Worm (Caenorhabditis elegans) whole organism, L1 larva: Measurements from ENCODE around the gene pink-1.

ENCODE experiments used
- C04F5.9 ChIP-seq: sonication (generic microtip); optimal IDR thresholded peaks from 2 replicates; lab custom pipeline; 2016; ENCODE audit warnings: missing genetic modification characterization, missing compliant biosample characterization
- C16A3.4 ChIP-seq: fragments of 150-350 bp; optimal IDR thresholded peaks from 2 replicates; lab custom pipeline; 2014; ENCODE audit warnings: missing biosample characterization, missing genetic modification characterization
- aha-1 ChIP-seq: fragments of 150-350 bp; optimal IDR thresholded peaks from 2 replicates; lab custom pipeline; 2014; ENCODE audit warnings: missing biosample characterization, missing genetic modification characterization
- ama-1 ChIP-seq: fragments of 150-350 bp; optimal IDR thresholded peaks from 2 replicates; lab custom pipeline; 2014
- blmp-1 ChIP-seq: fragments of 150-350 bp; optimal IDR thresholded peaks from 2 replicates; lab custom pipeline; 2014; ENCODE audit warnings: missing biosample characterization, missing genetic modification characterization
- ceh-8 ChIP-seq: fragments of 200-800 bp; sonication (Bioruptor generic); optimal IDR thresholded peaks from 2 replicates; lab custom pipeline; 2018; ENCODE audit warnings: mild to moderate bottlenecking, missing genetic modification characterization, moderate library complexity, missing compliant biosample characterization
- ceh-90 ChIP-seq: sonication (generic microtip); optimal IDR thresholded peaks from 2 replicates; lab custom pipeline; 2016; ENCODE audit warnings: missing genetic modification characterization, missing compliant biosample characterization
- dpl-1 ChIP-seq, 3 experiments: fragments of 150-350 bp in 2 of 3; sonication (generic microtip) in 1 of 3; optimal IDR thresholded peaks; 2 replicates each; lab custom pipeline; 2014 to 2017; ENCODE audit warnings: missing biosample characterization in 3 of 3, missing genetic modification characterization in 3 of 3, missing genetic modification reagents in 3 of 3
- dsc-1 ChIP-seq: sonication (generic microtip); optimal IDR thresholded peaks from 2 replicates; lab custom pipeline; 2016; ENCODE audit warnings: mild to moderate bottlenecking, missing genetic modification characterization, missing compliant biosample characterization
- efl-1 ChIP-seq, 4 experiments: fragments of 150-350 bp; optimal IDR thresholded peaks in 3 of 4; peaks in 1 of 4; 1 replicate in 1 of 4; 2 replicates in 3 of 4; lab custom pipeline; 2014; ENCODE audit warnings: missing biosample characterization in 2 of 4, missing genetic modification characterization in 2 of 4, missing genetic modification reagents in 2 of 4
- egl-27 ChIP-seq, 2 experiments: fragments of 150-350 bp in 1 of 2; sonication (generic microtip); optimal IDR thresholded peaks; 3 replicates each; lab custom pipeline; 2017 to 2018; ENCODE audit warnings: missing biosample characterization in 2 of 2, missing genetic modification characterization in 2 of 2, missing genetic modification reagents in 2 of 2
- elt-3 ChIP-seq, 6 experiments: fragments of 150-350 bp in 1 of 6; sonication (generic microtip); optimal IDR thresholded peaks; 2 replicates each; lab custom pipeline; 2017 to 2018; ENCODE audit warnings: missing biosample characterization in 6 of 6, missing genetic modification characterization in 6 of 6, inconsistent platforms in 1 of 6
- fkh-10 ChIP-seq: sonication (generic microtip); optimal IDR thresholded peaks from 2 replicates; lab custom pipeline; 2017; ENCODE audit warnings: missing biosample characterization, missing genetic modification reagents, missing genetic modification characterization
- fkh-8 ChIP-seq: sonication (generic microtip); optimal IDR thresholded peaks from 2 replicates; lab custom pipeline; 2016; ENCODE audit warnings: mild to moderate bottlenecking, missing genetic modification characterization, missing compliant biosample characterization
- grh-1 ChIP-seq: fragments of 200-800 bp; sonication (Bioruptor generic); IDR thresholded peaks from 2 replicates; pipeline ENCODE4 v1.3.6; 2022; ENCODE audit warnings: missing genetic modification reagents, missing genetic modification characterization, missing compliant biosample characterization
- hlh-17 ChIP-seq: fragments of 200-800 bp; sonication (Bioruptor generic); optimal IDR thresholded peaks from 2 replicates; lab custom pipeline; 2018; ENCODE audit warnings: missing genetic modification characterization, mild to moderate bottlenecking, missing compliant biosample characterization, moderate library complexity, borderline replicate concordance
- hpl-2 ChIP-seq: fragments of 150-350 bp; optimal IDR thresholded peaks from 2 replicates; lab custom pipeline; 2014; ENCODE audit warnings: missing biosample characterization, missing genetic modification reagents, missing genetic modification characterization
- irx-1 ChIP-seq: sonication (generic microtip); optimal IDR thresholded peaks from 2 replicates; lab custom pipeline; 2016; ENCODE audit warnings: missing genetic modification characterization, missing compliant biosample characterization
- isw-1 ChIP-seq: fragments of 200-800 bp; sonication (Bioruptor generic); IDR thresholded peaks from 2 replicates; pipeline ENCODE4 v1.3.6; 2022; ENCODE audit warnings: missing genetic modification characterization, missing compliant biosample characterization
- jun-1 ChIP-seq: fragments of 150-350 bp; optimal IDR thresholded peaks from 2 replicates; lab custom pipeline; 2014; ENCODE audit warnings: missing biosample characterization, missing genetic modification reagents, missing genetic modification characterization
- lsy-2 ChIP-seq, 2 experiments: fragments of 150-350 bp; optimal IDR thresholded peaks; 2 replicates each; lab custom pipeline; 2014; ENCODE audit warnings: missing biosample characterization in 2 of 2, missing genetic modification characterization in 2 of 2
- mef-2 ChIP-seq: fragments of 150-350 bp; optimal IDR thresholded peaks from 2 replicates; lab custom pipeline; 2014; ENCODE audit warnings: missing biosample characterization, missing genetic modification characterization
- nhr-11 ChIP-seq: fragments of 150-350 bp; optimal IDR thresholded peaks from 2 replicates; lab custom pipeline; 2014; ENCODE audit warnings: missing biosample characterization, missing genetic modification characterization
- nhr-20 ChIP-seq: sonication (generic microtip); optimal IDR thresholded peaks from 2 replicates; lab custom pipeline; 2016; ENCODE audit warnings: mild to moderate bottlenecking, missing genetic modification characterization, missing compliant biosample characterization
- nhr-28 ChIP-seq: fragments of 150-350 bp; optimal IDR thresholded peaks from 2 replicates; lab custom pipeline; 2014; ENCODE audit warnings: missing biosample characterization, missing genetic modification characterization
- nhr-71 ChIP-seq: sonication (generic microtip); optimal IDR thresholded peaks from 2 replicates; lab custom pipeline; 2016; ENCODE audit warnings: mild to moderate bottlenecking, missing genetic modification characterization, moderate library complexity, missing compliant biosample characterization
- nhr-85 ChIP-seq: sonication (generic microtip); peaks from one replicate; lab custom pipeline; 2016; ENCODE audit warnings: missing genetic modification characterization, inconsistent platforms, missing compliant biosample characterization
- pax-3 ChIP-seq: fragments of 200-800 bp; sonication (Bioruptor generic); optimal IDR thresholded peaks from 2 replicates; lab custom pipeline; 2018; ENCODE audit warnings: mild to moderate bottlenecking, missing genetic modification characterization, moderate library complexity, missing compliant biosample characterization
- rnt-1 ChIP-seq: sonication (generic microtip); optimal IDR thresholded peaks from 2 replicates; lab custom pipeline; 2016; ENCODE audit warnings: mild to moderate bottlenecking, missing genetic modification characterization, moderate library complexity, missing compliant biosample characterization
- skn-1 ChIP-seq: fragments of 150-350 bp; optimal IDR thresholded peaks from 2 replicates; lab custom pipeline; 2014; ENCODE audit warnings: missing biosample characterization, missing genetic modification characterization
- tlp-1 ChIP-seq: fragments of 150-350 bp; optimal IDR thresholded peaks from 2 replicates; lab custom pipeline; 2014; ENCODE audit warnings: missing biosample characterization, missing genetic modification characterization
- unc-98 ChIP-seq: fragments of 200-800 bp; sonication (Bioruptor generic); IDR thresholded peaks from 2 replicates; pipeline ENCODE4 v1.3.6; 2022; ENCODE audit warnings: missing genetic modification characterization, missing compliant biosample characterization
- vab-15 ChIP-seq: sonication (generic microtip); optimal IDR thresholded peaks from 2 replicates; lab custom pipeline; 2017; ENCODE audit warnings: missing genotype, mild to moderate bottlenecking, missing genetic modification characterization, missing compliant biosample characterization
- zip-4 ChIP-seq: fragments of 200-800 bp; sonication (Bioruptor generic); optimal IDR thresholded peaks from 2 replicates; lab custom pipeline; 2018; ENCODE audit warnings: mild to moderate bottlenecking, missing genetic modification characterization, moderate library complexity, missing compliant biosample characterization
- ztf-11 ChIP-seq, 2 experiments: sonication (generic microtip); optimal IDR thresholded peaks; 2 replicates each; lab custom pipeline; 2016 to 2017; ENCODE audit warnings: missing genetic modification characterization in 2 of 2, missing biosample characterization in 1 of 2, missing compliant biosample characterization in 1 of 2

pink-1 gene

ce11 chrII:5416204-5416764 lies 20.8 kb upstream of the pink-1 start, which contains the start of gene EEED8.2:
Gene EEED8.2 (plus strand): TSS chrII:5416714.
- TF ChIP-seq ceh-90 (tag; lab: Kevin White, UChicago) (no peak), nhr-28 (tag; lab: Kevin White, UChicago) (no peak), dpl-1 (GFP tag; optimal IDR thresholded peaks at IDR 0.05; lab: Kevin White, UChicago) (no peak), elt-3 (tag; optimal IDR thresholded peaks at IDR 0.05; lab: Kevin White, UChicago) (peak in 1 of 6 experiments; percentile 2), blmp-1 (tag; lab: Kevin White, UChicago) (peak; percentile 14), lsy-2 (tag; optimal IDR thresholded peaks at IDR 0.05; lab: Kevin White, UChicago) (no peak), rnt-1 (tag; lab: Kevin White, UChicago) (no peak)

- TF ChIP-seq ceh-8 (GFP tag; lab: Kevin White, UChicago) (no peak), elt-3 (tag; optimal IDR thresholded peaks at IDR 0.05; lab: Kevin White, UChicago) (no peak), vab-15 (tag; lab: Kevin White, UChicago) (no peak), unc-98 (GFP tag; lab: Robert Waterston, UW) (no peak)
Measured at ce11 chrII:5414040-5414439, 18.5 kb upstream of the pink-1 start, which contains the start of the genes EEED8.14 and EEED8.3. Gene EEED8.14 (minus strand): TSS chrII:5414052. Gene EEED8.3 (plus strand): TSS chrII:5414276.

ce11 chrII:5412467-5412866 lies 17.0 kb upstream of the pink-1 start, which contains the start of the genes EEED8.13 and EEED8.18:
Gene EEED8.13 (minus strand): TSS chrII:5412567.
Gene EEED8.18 (minus strand): TSS chrII:5412610.
- no peak for TF ChIP-seq skn-1 (tag; lab: Kevin White, UChicago)
- no peak for TF ChIP-seq irx-1 (tag; lab: Kevin White, UChicago)
- no peak for TF ChIP-seq C16A3.4 (tag; lab: Kevin White, UChicago)
- TF ChIP-seq nhr-71: no peak
- TF ChIP-seq nhr-20 (tag; lab: Kevin White, UChicago): no peak
- TF ChIP-seq grh-1 (GFP tag; lab: Robert Waterston, UW): no peak
- TF ChIP-seq elt-3 (tag; optimal IDR thresholded peaks at IDR 0.05; lab: Kevin White, UChicago): no peak
- no peak for TF ChIP-seq pax-3
- no peak for TF ChIP-seq hlh-17 (GFP tag; lab: Kevin White, UChicago)
- TF ChIP-seq ama-1 (lab: Kevin White, UChicago): no peak
- no peak for TF ChIP-seq nhr-11 (tag; lab: Kevin White, UChicago)
- no peak for TF ChIP-seq efl-1 (optimal IDR thresholded peaks at IDR 0.05; lab: Kevin White, UChicago)
- no peak for TF ChIP-seq efl-1 (GFP tag; optimal IDR thresholded peaks at IDR 0.05 in 1 of 2; lab: Kevin White, UChicago)

- TF ChIP-seq isw-1 (no peak), C04F5.9 (tag; lab: Kevin White, UChicago) (no peak), fkh-8 (tag; lab: Kevin White, UChicago) (no peak), hpl-2 (GFP tag; lab: Kevin White, UChicago) (no peak), egl-27 (tag; optimal IDR thresholded peaks at IDR 0.05; lab: Kevin White, UChicago) (no peak), jun-1 (tag; lab: Kevin White, UChicago) (no peak), skn-1 (tag; lab: Kevin White, UChicago) (no peak), mef-2 (no peak), aha-1 (tag; lab: Kevin White, UChicago) (no peak), zip-4 (GFP tag; lab: Kevin White, UChicago) (no peak), ztf-11 (tag; optimal IDR thresholded peaks at IDR 0.05; lab: Kevin White, UChicago) (no peak), nhr-20 (tag; lab: Kevin White, UChicago) (no peak), dsc-1 (tag; lab: Kevin White, UChicago) (no peak), nhr-85 (tag; lab: Kevin White, UChicago) (no peak), tlp-1 (no peak), nhr-11 (tag; lab: Kevin White, UChicago) (no peak), elt-3 (tag; optimal IDR thresholded peaks at IDR 0.05; lab: Kevin White, UChicago) (no peak), nhr-28 (tag; lab: Kevin White, UChicago) (no peak), fkh-10 (no peak)
Measured at ce11 chrII:5408924-5409323, 13.4 kb upstream of the pink-1 start, which contains the start of the genes EEED8.12 and EEED8.4. Gene EEED8.12 (minus strand): TSS chrII:5409024. Gene EEED8.4 (plus strand): TSS chrII:5409319.
